Fruit fly (Drosophila melanogaster): ENCODE data around the gene SNCF.

SNCF gene

dm6 chr3L:13377657-13378056 is 726 bp upstream of the SNCF start, which contains the start of gene CG14111:
Gene CG14111, plus strand, starts transcription at chr3L:13377957.
- no peak for TF ChIP-seq ERR (GFP tag; optimal IDR thresholded peaks at IDR 0.05)
- TF ChIP-seq CG7786 (GFP tag; optimal IDR thresholded peaks at IDR 0.05) = no peak
- peak; percentile 0 for TF ChIP-seq Ets65A (GFP tag)
- TF ChIP-seq disco-r (GFP tag; optimal IDR thresholded peaks at IDR 0.05) = no peak
- TF ChIP-seq z (GFP tag; IDR thresholded peaks at IDR 0.05) = no peak
- TF ChIP-seq CG3847 (GFP tag; IDR thresholded peaks at IDR 0.05) = no peak
- no peak for TF ChIP-seq CkIIα-i1 (GFP tag; IDR thresholded peaks at IDR 0.05)
- TF ChIP-seq CG10979 (tag; optimal IDR thresholded peaks at IDR 0.05) = no peak

DNA sequence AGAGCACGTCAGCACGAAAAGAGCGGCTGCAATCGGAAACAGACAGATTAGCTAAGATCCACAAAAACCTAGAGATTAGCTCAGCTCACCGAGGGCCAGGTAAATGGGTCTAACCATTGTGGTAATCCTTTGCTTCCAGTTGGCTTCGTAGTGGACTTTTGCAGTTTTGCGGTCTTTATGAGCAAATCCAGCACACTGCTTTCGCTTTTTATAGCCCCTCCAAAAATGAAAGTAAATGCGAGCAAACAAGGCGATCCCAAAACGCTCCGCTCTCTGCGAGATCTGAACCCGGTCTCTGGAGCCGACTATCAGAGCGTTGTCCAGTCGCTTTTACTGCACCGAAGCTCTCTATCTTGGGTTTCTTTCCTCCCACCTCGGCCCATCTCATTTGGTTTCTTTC is 2.8 kb downstream of the SNCF start, which contains the start of gene CG14107:
Gene CG14107 (minus strand): TSS at position 187 of the 400 bp plus-strand sequence.
- TF ChIP-seq Blimp-1 (GFP tag; optimal IDR thresholded peaks at IDR 0.05) = peak; percentile 98
- TF ChIP-seq Ets65A (GFP tag) = peak; percentile 26
- no peak for TF ChIP-seq CG13287 (GFP tag; IDR thresholded peaks at IDR 0.05; ENCODE audit: partially characterized antibody)

- TF ChIP-seq Ets65A (GFP tag) (peak; percentile 36), Asciz (GFP tag; optimal IDR thresholded peaks at IDR 0.05) (no peak), h (optimal IDR thresholded peaks at IDR 0.05) (no peak), yki (optimal IDR thresholded peaks at IDR 0.05) (no peak), BtbVII (GFP tag; optimal IDR thresholded peaks at IDR 0.05) (no peak)
Observed at dm6 chr3L:13382061-13382815, 3.9 kb downstream of the SNCF start, which contains the start of gene ImpL1. Gene ImpL1, plus strand, starts transcription at chr3L:13382765.

dm6 chr3L:13384489-13384888 is 6.1 kb downstream of the SNCF start, which contains the start of gene CG14110:
Gene CG14110, plus strand, starts transcription at chr3L:13384789.
- no peak for TF ChIP-seq Jarid2 (GFP tag; optimal IDR thresholded peaks at IDR 0.05)
- no peak for TF ChIP-seq Sry-β (GFP tag; optimal IDR thresholded peaks at IDR 0.05)
- no peak for TF ChIP-seq Neu2 (GFP tag; optimal IDR thresholded peaks at IDR 0.05; ENCODE audit: borderline replicate concordance)
- no peak for TF ChIP-seq CG7987 (GFP tag; optimal IDR thresholded peaks at IDR 0.05)
- TF ChIP-seq HLH4C (GFP tag; IDR thresholded peaks at IDR 0.05; ENCODE audit: partially characterized antibody) = no peak
- TF ChIP-seq Stat92E (GFP tag; optimal IDR thresholded peaks at IDR 0.05) = no peak

dm6 chr3L:13387608-13388007 is 9.2 kb downstream of the SNCF start, which contains the start of gene CG10171:
Gene CG10171, minus strand, starts transcription at chr3L:13387907.
- TF ChIP-seq NC2α (GFP tag; optimal IDR thresholded peaks at IDR 0.05) = no peak
- no peak for TF ChIP-seq Oli (tag; optimal IDR thresholded peaks at IDR 0.05)
- no peak for TF ChIP-seq CG31365 (tag; optimal IDR thresholded peaks at IDR 0.05)
- no peak for TF ChIP-seq slbo (GFP tag; IDR thresholded peaks at IDR 0.05)
- TF ChIP-seq CG32772 (GFP tag; IDR thresholded peaks at IDR 0.05) = no peak
- peak; percentile 49; the same call in 1 of the 3 replicates for TF ChIP-seq jigr1 (GFP tag; IDR thresholded peaks at IDR 0.05)
- no peak for TF ChIP-seq lola (GFP tag; optimal IDR thresholded peaks at IDR 0.05)
- TF ChIP-seq wdn (GFP tag; IDR thresholded peaks at IDR 0.05) = no peak
- no peak for TF ChIP-seq eve (GFP tag; optimal IDR thresholded peaks at IDR 0.05)
- no peak for TF ChIP-seq CG10147 (GFP tag; optimal IDR thresholded peaks at IDR 0.05)
- TF ChIP-seq Tbp (GFP tag; optimal IDR thresholded peaks at IDR 0.05) = no peak
- TF ChIP-seq Rfx (GFP tag; IDR thresholded peaks at IDR 0.05) = no peak; the same call in 1 of the 2 replicates
- no peak for TF ChIP-seq CG1792 (GFP tag; optimal IDR thresholded peaks at IDR 0.05)
- TF ChIP-seq CG15011 (GFP tag; optimal IDR thresholded peaks at IDR 0.05) = no peak
- no peak for TF ChIP-seq luna (GFP tag; optimal IDR thresholded peaks at IDR 0.05)
- no peak for TF ChIP-seq bsh (GFP tag; optimal IDR thresholded peaks at IDR 0.05)
- no peak for TF ChIP-seq Sox102F (GFP tag; optimal IDR thresholded peaks at IDR 0.05)
- TF ChIP-seq Hmx (GFP tag; optimal IDR thresholded peaks at IDR 0.05) = no peak
- no peak for TF ChIP-seq Hr51 (GFP tag; optimal IDR thresholded peaks at IDR 0.05)
- TF ChIP-seq MBD-R2 (GFP tag; IDR thresholded peaks at IDR 0.05) = peak; percentile 97
- TF ChIP-seq CG9876 (GFP tag; optimal IDR thresholded peaks at IDR 0.05) = no peak
- no peak for TF ChIP-seq NfI (GFP tag; optimal IDR thresholded peaks at IDR 0.05)
- TF ChIP-seq CG2712 (tag; optimal IDR thresholded peaks at IDR 0.05) = peak; percentile 12
